Fruit fly (Drosophila melanogaster): ENCODE results near the gene Srlp.

Srlp gene

dm6 chr3R:12425510-12426309 lies 8.2 kb upstream of the Srlp start, which contains the start of gene Pp1-87B (continued):
- TF ChIP-seq stc (GFP tag; IDR thresholded peaks at IDR 0.05) (no peak), CG10543 (GFP tag; optimal IDR thresholded peaks at IDR 0.05) (peak; percentile 53), tin (GFP tag; optimal IDR thresholded peaks at IDR 0.05) (no peak), vfl (GFP tag; optimal IDR thresholded peaks at IDR 0.05) (no peak), luna (GFP tag; optimal IDR thresholded peaks at IDR 0.05) (no peak), nmo (GFP tag; optimal IDR thresholded peaks at IDR 0.05) (peak; percentile 72), CG31388 (GFP tag; optimal IDR thresholded peaks at IDR 0.05) (no peak), esg (GFP tag; conservative IDR thresholded peaks at IDR 0.05) (no peak), dpn (GFP tag; optimal IDR thresholded peaks at IDR 0.05) (peak in 1 of 2 experiments; percentile 11), caup (GFP tag; optimal IDR thresholded peaks at IDR 0.05; ENCODE audit: severe bottlenecking) (peak; percentile 28), hkb (optimal IDR thresholded peaks at IDR 0.05) (peak; percentile 92), hkb (GFP tag; IDR thresholded peaks at IDR 0.05) (no peak), CG8290 (GFP tag; optimal IDR thresholded peaks at IDR 0.05) (peak; percentile 39), CG8290 (tag; optimal IDR thresholded peaks at IDR 0.05) (peak in 1 of 2 experiments; percentile 46), CG2712 (tag; optimal IDR thresholded peaks at IDR 0.05) (peak; percentile 10), CG1024 (GFP tag; IDR thresholded peaks at IDR 0.05) (no peak), pum (GFP tag; optimal IDR thresholded peaks at IDR 0.05) (peak; percentile 37), hth (optimal IDR thresholded peaks at IDR 0.05) (no peak), pita (GFP tag; optimal IDR thresholded peaks at IDR 0.05) (no peak), bowl (GFP tag; IDR thresholded peaks at IDR 0.05) (no peak), Nf-YC (tag; optimal IDR thresholded peaks at IDR 0.05) (peak; percentile 46), TFAM (GFP tag; optimal IDR thresholded peaks at IDR 0.05) (no peak), CG12769 (tag; optimal IDR thresholded peaks at IDR 0.05) (no peak), CG10321 (GFP tag; IDR thresholded peaks at IDR 0.05) (peak; percentile 91), tio (GFP tag; optimal IDR thresholded peaks at IDR 0.05) (no peak), row (GFP tag; IDR thresholded peaks at IDR 0.05) (0 out of 3 replicates have a peak, but pooled peaks have one; percentile 10), CG17361 (GFP tag; IDR thresholded peaks at IDR 0.05) (peak; percentile 80), ato (GFP tag; IDR thresholded peaks at IDR 0.05; ENCODE audit: partially characterized antibody) (no peak), CG11093 (GFP tag; IDR thresholded peaks at IDR 0.05) (no peak), gcm2 (GFP tag; optimal IDR thresholded peaks at IDR 0.05) (no peak), ATbp (GFP tag; optimal IDR thresholded peaks at IDR 0.05) (no peak), sug (tag; optimal IDR thresholded peaks at IDR 0.05) (peak; percentile 55), CG11085 (GFP tag; IDR thresholded peaks at IDR 0.05) (no peak), CG17385 (GFP tag; optimal IDR thresholded peaks at IDR 0.05) (no peak), Pdp1 (GFP tag; optimal IDR thresholded peaks at IDR 0.05) (peak in 1 of 2 experiments; percentile 73), Trl (optimal IDR thresholded peaks at IDR 0.05) (no peak), Trl (GFP tag; optimal IDR thresholded peaks at IDR 0.05) (peak; percentile 7), lola (GFP tag; optimal IDR thresholded peaks at IDR 0.05) (peak in 1 of 3 experiments; percentile 28), MESR4 (GFP tag; optimal IDR thresholded peaks at IDR 0.05) (peak; percentile 98), Ssrp (tag; optimal IDR thresholded peaks at IDR 0.05) (no peak), shn (GFP tag; optimal IDR thresholded peaks at IDR 0.05) (peak; percentile 26), Lim3 (GFP tag; IDR thresholded peaks at IDR 0.05) (no peak), HmgZ (tag; optimal IDR thresholded peaks at IDR 0.05) (peak; percentile 37), h (optimal IDR thresholded peaks at IDR 0.05) (no peak), CG9817 (tag; optimal IDR thresholded peaks at IDR 0.05) (no peak), Adf1 (GFP tag; IDR thresholded peaks at IDR 0.05) (no peak), Dp (GFP tag; optimal IDR thresholded peaks at IDR 0.05) (peak; percentile 60), gsb (GFP tag; IDR thresholded peaks at IDR 0.05) (no peak), CG17829 (tag; optimal IDR thresholded peaks at IDR 0.05) (no peak), lmd (GFP tag; IDR thresholded peaks at IDR 0.05) (no peak), vnd (GFP tag; IDR thresholded peaks at IDR 0.05; ENCODE audit: partially characterized antibody) (peak; percentile 56; the same call in 2 of the 3 replicates)
